Worm (Caenorhabditis elegans) whole organism, L1 larva: ENCODE measurements around the gene klf-1.

Experiments
- F16B12.6 ChIP-seq: fragments of 150-350 bp; optimal IDR thresholded peaks from 2 replicates; lab custom pipeline; 2014; ENCODE audit warnings: missing biosample characterization, missing genetic modification characterization
- aha-1 ChIP-seq: fragments of 150-350 bp; optimal IDR thresholded peaks from 2 replicates; lab custom pipeline; 2014; ENCODE audit warnings: missing biosample characterization, missing genetic modification characterization
- alr-1 ChIP-seq: fragments of 200-800 bp; sonication (Bioruptor generic); optimal IDR thresholded peaks from 2 replicates; lab custom pipeline; 2018; ENCODE audit warnings: borderline replicate concordance, mild to moderate bottlenecking, missing genetic modification characterization, missing compliant biosample characterization
- blmp-1 ChIP-seq: fragments of 150-350 bp; optimal IDR thresholded peaks from 2 replicates; lab custom pipeline; 2014; ENCODE audit warnings: missing biosample characterization, missing genetic modification characterization
- ceh-82 ChIP-seq, 3 experiments: fragments of 150-350 bp in 1 of 3; sonication (generic microtip) in 2 of 3; optimal IDR thresholded peaks; 2 replicates each; lab custom pipeline; 2014 to 2017; ENCODE audit warnings: missing biosample characterization in 3 of 3, missing genetic modification characterization in 3 of 3
- ces-1 ChIP-seq: fragments of 150-350 bp; optimal IDR thresholded peaks from 2 replicates; lab custom pipeline; 2014; ENCODE audit warnings: missing biosample characterization, missing genetic modification reagents, missing genetic modification characterization
- dpl-1 ChIP-seq, 3 experiments: fragments of 150-350 bp in 2 of 3; sonication (generic microtip) in 1 of 3; optimal IDR thresholded peaks; 2 replicates each; lab custom pipeline; 2014 to 2017; ENCODE audit warnings: missing biosample characterization in 3 of 3, missing genetic modification characterization in 3 of 3, missing genetic modification reagents in 3 of 3
- efl-1 ChIP-seq, 4 experiments: fragments of 150-350 bp; optimal IDR thresholded peaks in 3 of 4; peaks in 1 of 4; 1 replicate in 1 of 4; 2 replicates in 3 of 4; lab custom pipeline; 2014; ENCODE audit warnings: missing biosample characterization in 2 of 4, missing genetic modification characterization in 2 of 4, missing genetic modification reagents in 2 of 4
- efl-3 ChIP-seq: fragments of 200-800 bp; sonication (Bioruptor generic); optimal IDR thresholded peaks from 2 replicates; lab custom pipeline; 2018; ENCODE audit warnings: mild to moderate bottlenecking, missing genetic modification characterization, missing compliant biosample characterization
- elt-3 ChIP-seq, 6 experiments: fragments of 150-350 bp in 1 of 6; sonication (generic microtip); optimal IDR thresholded peaks; 2 replicates each; lab custom pipeline; 2017 to 2018; ENCODE audit warnings: missing biosample characterization in 6 of 6, missing genetic modification characterization in 6 of 6, inconsistent platforms in 1 of 6
- fkh-10 ChIP-seq: sonication (generic microtip); optimal IDR thresholded peaks from 2 replicates; lab custom pipeline; 2017; ENCODE audit warnings: missing biosample characterization, missing genetic modification reagents, missing genetic modification characterization
- fos-1 ChIP-seq: fragments of 150-350 bp; optimal IDR thresholded peaks from 2 replicates; lab custom pipeline; 2014; ENCODE audit warnings: missing biosample characterization, missing genetic modification characterization
- grh-1 ChIP-seq: fragments of 200-800 bp; sonication (Bioruptor generic); IDR thresholded peaks from 2 replicates; pipeline ENCODE4 v1.3.6; 2022; ENCODE audit warnings: missing genetic modification reagents, missing genetic modification characterization, missing compliant biosample characterization
- hpl-2 ChIP-seq: fragments of 150-350 bp; optimal IDR thresholded peaks from 2 replicates; lab custom pipeline; 2014; ENCODE audit warnings: missing biosample characterization, missing genetic modification reagents, missing genetic modification characterization
- irx-1 ChIP-seq: sonication (generic microtip); optimal IDR thresholded peaks from 2 replicates; lab custom pipeline; 2016; ENCODE audit warnings: missing genetic modification characterization, missing compliant biosample characterization
- isw-1 ChIP-seq: fragments of 200-800 bp; sonication (Bioruptor generic); IDR thresholded peaks from 2 replicates; pipeline ENCODE4 v1.3.6; 2022; ENCODE audit warnings: missing genetic modification characterization, missing compliant biosample characterization
- lin-14 ChIP-seq: fragments of 200-800 bp; sonication (Bioruptor generic); optimal IDR thresholded peaks from 2 replicates; lab custom pipeline; 2018; ENCODE audit warnings: mild to moderate bottlenecking, missing genetic modification characterization, moderate library complexity, missing compliant biosample characterization
- mdl-1 ChIP-seq, 2 experiments: fragments of 150-350 bp; optimal IDR thresholded peaks; 2 replicates each; lab custom pipeline; 2014 to 2017; ENCODE audit warnings: missing biosample characterization in 2 of 2, missing genetic modification characterization in 2 of 2, inconsistent platforms in 1 of 2
- mep-1 ChIP-seq: fragments of 150-350 bp; optimal IDR thresholded peaks from 2 replicates; lab custom pipeline; 2014; ENCODE audit warnings: missing biosample characterization, missing genetic modification characterization
- nhr-20 ChIP-seq: sonication (generic microtip); optimal IDR thresholded peaks from 2 replicates; lab custom pipeline; 2016; ENCODE audit warnings: mild to moderate bottlenecking, missing genetic modification characterization, missing compliant biosample characterization
- nhr-28 ChIP-seq: fragments of 150-350 bp; optimal IDR thresholded peaks from 2 replicates; lab custom pipeline; 2014; ENCODE audit warnings: missing biosample characterization, missing genetic modification characterization
- nhr-47 ChIP-seq: sonication (generic microtip); optimal IDR thresholded peaks from 2 replicates; lab custom pipeline; 2016; ENCODE audit warnings: mild to moderate bottlenecking, missing genetic modification characterization, moderate library complexity, missing compliant biosample characterization
- nhr-71 ChIP-seq: sonication (generic microtip); optimal IDR thresholded peaks from 2 replicates; lab custom pipeline; 2016; ENCODE audit warnings: mild to moderate bottlenecking, missing genetic modification characterization, moderate library complexity, missing compliant biosample characterization
- nhr-76 ChIP-seq: sonication (generic microtip); optimal IDR thresholded peaks from 2 replicates; lab custom pipeline; 2017; ENCODE audit warnings: missing biosample characterization, missing genetic modification characterization
- nhr-84 ChIP-seq: sonication (generic microtip); optimal IDR thresholded peaks from 2 replicates; lab custom pipeline; 2017; ENCODE audit warnings: missing biosample characterization, missing genetic modification characterization
- nhr-85 ChIP-seq: sonication (generic microtip); peaks from one replicate; lab custom pipeline; 2016; ENCODE audit warnings: missing genetic modification characterization, inconsistent platforms, missing compliant biosample characterization
- pag-3 ChIP-seq: sonication (generic microtip); optimal IDR thresholded peaks from 2 replicates; lab custom pipeline; 2017; ENCODE audit warnings: missing genetic modification characterization, mild to moderate bottlenecking, missing compliant biosample characterization, antibody characterized with exemption, borderline replicate concordance; ENCODE audit not compliant: insufficient read depth
- rnt-1 ChIP-seq: sonication (generic microtip); optimal IDR thresholded peaks from 2 replicates; lab custom pipeline; 2016; ENCODE audit warnings: mild to moderate bottlenecking, missing genetic modification characterization, moderate library complexity, missing compliant biosample characterization
- sox-4 ChIP-seq: sonication (generic microtip); optimal IDR thresholded peaks from 2 replicates; lab custom pipeline; 2016; ENCODE audit warnings: missing genetic modification characterization, missing compliant biosample characterization
- sptf-1 ChIP-seq: fragments of 150-350 bp; optimal IDR thresholded peaks from 2 replicates; lab custom pipeline; 2014; ENCODE audit warnings: missing biosample characterization, missing genetic modification characterization
- sup-37 ChIP-seq: fragments of 200-800 bp; sonication (Bioruptor generic); optimal IDR thresholded peaks from 2 replicates; lab custom pipeline; 2018; ENCODE audit warnings: mild to moderate bottlenecking, missing genetic modification characterization, missing compliant biosample characterization
- unc-86 ChIP-seq: sonication (generic microtip); optimal IDR thresholded peaks from 2 replicates; lab custom pipeline; 2016; ENCODE audit warnings: missing genetic modification characterization, missing compliant biosample characterization
- vab-15 ChIP-seq: sonication (generic microtip); optimal IDR thresholded peaks from 2 replicates; lab custom pipeline; 2017; ENCODE audit warnings: missing genotype, mild to moderate bottlenecking, missing genetic modification characterization, missing compliant biosample characterization
- xbp-1 ChIP-seq: sonication (generic microtip); optimal IDR thresholded peaks from 2 replicates; lab custom pipeline; 2016; ENCODE audit warnings: missing genetic modification characterization, missing compliant biosample characterization
- zag-1 ChIP-seq: fragments of 150-350 bp; optimal IDR thresholded peaks from 2 replicates; lab custom pipeline; 2014; ENCODE audit warnings: missing biosample characterization, missing genetic modification characterization
- zip-4 ChIP-seq: fragments of 200-800 bp; sonication (Bioruptor generic); optimal IDR thresholded peaks from 2 replicates; lab custom pipeline; 2018; ENCODE audit warnings: mild to moderate bottlenecking, missing genetic modification characterization, moderate library complexity, missing compliant biosample characterization

The klf-1 gene

ce11 chrIII:2907819-2908218 is 33.2 kb downstream of the klf-1 start:
- no peak for TF ChIP-seq nhr-71 (tag; lab: Kevin White, UChicago)
- no peak for TF ChIP-seq efl-1 (optimal IDR thresholded peaks at IDR 0.05; lab: Kevin White, UChicago)
- peak in 1 of 2 experiments; percentile 34 for TF ChIP-seq efl-1 (GFP tag; optimal IDR thresholded peaks at IDR 0.05 in 1 of 2; lab: Kevin White, UChicago)
- no peak for TF ChIP-seq mdl-1 (tag; optimal IDR thresholded peaks at IDR 0.05; lab: Kevin White, UChicago)
- no peak for TF ChIP-seq irx-1 (tag; lab: Kevin White, UChicago)
- TF ChIP-seq nhr-20 (tag; lab: Kevin White, UChicago): no peak
- TF ChIP-seq nhr-28 (tag; lab: Kevin White, UChicago): no peak
- no peak for TF ChIP-seq xbp-1 (tag; lab: Kevin White, UChicago)

DNA sequence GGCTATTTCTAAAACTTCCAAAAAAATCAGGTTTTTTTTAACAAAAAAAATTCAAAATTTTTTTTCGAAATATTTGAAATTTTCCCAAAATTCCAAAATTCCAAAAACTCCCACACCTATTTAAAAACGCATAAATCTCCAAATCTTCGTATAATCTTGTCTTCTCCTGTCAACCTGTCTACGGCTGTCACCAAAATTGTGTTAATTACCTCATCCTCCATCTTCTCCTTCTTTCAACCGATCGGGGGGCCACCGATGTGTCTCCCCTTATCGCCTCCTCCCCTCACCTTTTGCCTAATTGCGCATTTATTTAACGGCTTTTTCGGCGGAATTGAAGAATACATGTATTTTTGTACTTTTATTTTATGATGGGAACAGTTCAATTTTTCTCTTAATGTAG is 34.2 kb downstream of the klf-1 start:
- TF ChIP-seq rnt-1 (no peak), blmp-1 (tag; lab: Kevin White, UChicago) (peak; percentile 18), sptf-1 (tag; lab: Kevin White, UChicago) (no peak), hpl-2 (GFP tag; lab: Kevin White, UChicago) (no peak)

DNA sequence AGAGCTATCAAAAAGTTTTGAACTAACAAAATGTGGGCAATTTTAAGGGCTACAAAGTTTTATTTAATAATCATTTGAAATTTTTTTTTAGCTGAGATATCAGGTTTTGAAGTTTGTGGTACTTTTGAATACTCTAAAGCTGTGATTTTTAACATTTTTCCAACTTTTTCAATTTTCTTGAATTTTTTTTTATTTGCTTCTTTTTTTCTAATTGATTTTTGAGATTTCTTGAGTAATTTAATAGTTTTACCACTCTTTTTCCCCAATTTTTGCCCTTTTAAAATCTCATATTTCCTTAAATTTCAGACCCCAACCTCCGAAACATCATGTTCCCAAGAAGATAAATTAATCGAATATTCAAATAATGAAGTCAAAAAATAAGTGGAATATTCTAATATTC is 36.0 kb downstream of the klf-1 start, which contains the start of gene cdh-1:
Gene cdh-1, plus strand, starts transcription at position 301 of the 400 bp plus-strand sequence.
- TF ChIP-seq ceh-82 (tag; optimal IDR thresholded peaks at IDR 0.05; lab: Kevin White, UChicago) (no peak), lin-14 (GFP tag; lab: Kevin White, UChicago) (no peak)

DNA sequence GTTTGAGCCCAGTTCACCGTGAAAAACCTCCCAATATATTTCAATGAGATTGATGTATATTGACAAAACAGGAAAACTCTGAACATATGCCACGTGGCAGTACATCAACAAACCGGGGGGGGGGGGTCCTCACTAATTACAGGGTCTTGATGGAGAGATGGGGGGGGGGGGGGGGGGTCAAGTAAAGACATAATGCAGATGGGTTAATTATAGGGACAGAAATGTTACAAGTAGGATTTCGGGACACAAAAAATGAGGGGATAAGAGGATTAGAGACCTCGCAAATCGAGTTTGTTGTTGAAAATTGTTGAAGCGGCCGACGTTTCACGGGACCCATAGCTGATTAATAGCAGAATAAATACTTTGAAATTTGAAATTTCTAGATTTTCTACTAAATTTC is 38.3 kb downstream of the klf-1 start:
- no peak for TF ChIP-seq dpl-1 (GFP tag; optimal IDR thresholded peaks at IDR 0.05; lab: Kevin White, UChicago)
- TF ChIP-seq nhr-20 (tag; lab: Kevin White, UChicago): no peak
- no peak for TF ChIP-seq zip-4 (GFP tag; lab: Kevin White, UChicago)
- no peak for TF ChIP-seq fkh-10 (GFP tag; lab: Kevin White, UChicago)
- TF ChIP-seq sox-4 (tag; lab: Kevin White, UChicago): no peak
- no peak for TF ChIP-seq nhr-76
- TF ChIP-seq unc-86 (tag; lab: Kevin White, UChicago): no peak
- no peak for TF ChIP-seq mep-1 (tag; lab: Kevin White, UChicago)
- no peak for TF ChIP-seq isw-1 (GFP tag; lab: Robert Waterston, UW)
- no peak for TF ChIP-seq aha-1 (tag; lab: Kevin White, UChicago)
- no peak for TF ChIP-seq fos-1 (tag; lab: Kevin White, UChicago)
- no peak for TF ChIP-seq elt-3 (tag; optimal IDR thresholded peaks at IDR 0.05; lab: Kevin White, UChicago)
- TF ChIP-seq grh-1 (GFP tag; lab: Robert Waterston, UW): no peak
- TF ChIP-seq efl-3 (GFP tag; lab: Kevin White, UChicago): no peak
- TF ChIP-seq pag-3 (tag; lab: Kevin White, UChicago): no peak
- no peak for TF ChIP-seq nhr-84 (tag; lab: Kevin White, UChicago)
- TF ChIP-seq zag-1: no peak
- no peak for TF ChIP-seq sup-37 (GFP tag; lab: Kevin White, UChicago)
- no peak for TF ChIP-seq vab-15 (tag; lab: Kevin White, UChicago)
- no peak for TF ChIP-seq nhr-47 (tag; lab: Kevin White, UChicago)

DNA sequence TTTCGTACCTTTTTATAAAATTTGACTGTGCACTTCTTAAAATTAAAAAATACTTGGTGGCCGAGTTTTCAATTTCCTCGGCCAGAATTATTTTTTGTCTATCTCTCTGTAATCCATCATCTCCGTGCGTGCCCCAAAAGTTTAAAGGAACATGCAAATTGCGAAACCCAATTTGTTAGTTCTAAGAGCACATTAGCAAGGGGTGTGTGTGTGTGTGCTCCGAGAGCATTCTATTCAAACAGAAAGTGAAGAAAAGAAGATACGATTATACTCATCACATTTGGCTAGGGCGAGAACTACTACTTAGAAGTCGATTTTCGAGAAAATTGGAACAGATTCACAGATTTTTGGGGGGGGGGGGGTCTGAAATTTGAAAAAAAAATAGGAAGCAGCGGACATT is 39.4 kb downstream of the klf-1 start:
- peak; percentile 54 for TF ChIP-seq fkh-10 (GFP tag; lab: Kevin White, UChicago)
- no peak for TF ChIP-seq sup-37 (GFP tag; lab: Kevin White, UChicago)
- no peak for TF ChIP-seq nhr-76
- TF ChIP-seq nhr-85 (tag; lab: Kevin White, UChicago): peak; percentile 9
- TF ChIP-seq lin-14 (GFP tag; lab: Kevin White, UChicago): peak; percentile 55
- no peak for TF ChIP-seq alr-1 (tag; lab: Kevin White, UChicago)
- TF ChIP-seq ces-1: peak; percentile 74
- TF ChIP-seq F16B12.6 (tag; lab: Kevin White, UChicago): no peak
